Fruit fly (Drosophila melanogaster): ENCODE measurements around the gene FarO.

DNA sequence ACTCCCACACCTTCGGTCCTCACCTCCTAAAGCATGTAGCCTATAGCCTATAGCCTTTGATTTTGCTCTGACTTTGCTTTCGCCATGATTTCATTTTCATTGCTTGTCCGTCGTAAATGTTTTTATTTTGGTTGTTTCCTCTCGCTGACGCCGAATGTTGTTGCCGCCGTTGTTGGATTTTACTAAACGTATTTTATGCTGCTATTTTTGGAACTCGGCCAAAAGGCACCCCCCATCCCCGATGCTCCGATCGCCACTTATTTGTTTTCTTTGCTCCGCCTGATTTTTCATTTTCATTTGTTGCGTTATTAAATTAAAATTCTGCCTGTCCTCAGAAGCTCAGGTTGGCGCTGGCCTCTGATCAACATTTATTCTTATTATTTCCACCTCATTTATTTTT lies 15.6 kb upstream of the FarO start:
- TF ChIP-seq lov (optimal IDR thresholded peaks at IDR 0.05) (no peak), lov (GFP tag; IDR thresholded peaks at IDR 0.05) (no peak), p53 (GFP tag; optimal IDR thresholded peaks at IDR 0.05) (no peak), disco-r (GFP tag; optimal IDR thresholded peaks at IDR 0.05) (no peak), Abd-B (GFP tag; optimal IDR thresholded peaks at IDR 0.05) (no peak), vfl (GFP tag; optimal IDR thresholded peaks at IDR 0.05) (no peak), CG2202 (tag; optimal IDR thresholded peaks at IDR 0.05) (no peak), ase (GFP tag; IDR thresholded peaks at IDR 0.05) (no peak), Hsf (GFP tag; optimal IDR thresholded peaks at IDR 0.05) (no peak), Med (GFP tag) (no peak), CG9932 (GFP tag; IDR thresholded peaks at IDR 0.05) (no peak), gro (GFP tag; optimal IDR thresholded peaks at IDR 0.05) (no peak), CG33557 (GFP tag; optimal IDR thresholded peaks at IDR 0.05) (no peak), CG12104 (GFP tag; optimal IDR thresholded peaks at IDR 0.05) (no peak), CG10366 (GFP tag; IDR thresholded peaks at IDR 0.05) (no peak)
